Worm (Caenorhabditis elegans) whole organism, L3 larva: ENCODE measurements around the gene M01B2.13.

Experiments
- aly-2 ChIP-seq: fragments of 150-350 bp; optimal IDR thresholded peaks from 2 replicates; lab custom pipeline; 2014; ENCODE audit warnings: missing biosample characterization, missing genetic modification characterization
- ama-1 ChIP-seq: fragments of 150-350 bp; optimal IDR thresholded peaks from 2 replicates; lab custom pipeline; 2018
- ceh-28 ChIP-seq: fragments of 150-350 bp; optimal IDR thresholded peaks from 2 replicates; lab custom pipeline; 2014; ENCODE audit warnings: missing biosample characterization, missing genetic modification reagents, missing genetic modification characterization
- ceh-82 ChIP-seq: fragments of 150-350 bp; optimal IDR thresholded peaks from 2 replicates; lab custom pipeline; 2014; ENCODE audit warnings: missing biosample characterization, missing genetic modification characterization
- lin-39 ChIP-seq: fragments of 150-350 bp; optimal IDR thresholded peaks from 2 replicates; lab custom pipeline; 2018; ENCODE audit warnings: missing biosample characterization, missing genetic modification reagents, missing genetic modification characterization
- lsy-12 ChIP-seq: sonication (generic microtip); optimal IDR thresholded peaks from 2 replicates; lab custom pipeline; 2016; ENCODE audit warnings: mild to moderate bottlenecking, missing genetic modification characterization, missing compliant biosample characterization
- mdl-1 ChIP-seq: fragments of 150-350 bp; optimal IDR thresholded peaks from 2 replicates; lab custom pipeline; 2014; ENCODE audit warnings: missing biosample characterization, missing genetic modification characterization
- nhr-11 ChIP-seq: fragments of 150-350 bp; optimal IDR thresholded peaks from 2 replicates; lab custom pipeline; 2014; ENCODE audit warnings: missing biosample characterization, missing genetic modification characterization
- nhr-237 ChIP-seq: fragments of 150-350 bp; optimal IDR thresholded peaks from 2 replicates; lab custom pipeline; 2014; ENCODE audit warnings: missing biosample characterization, missing genetic modification characterization
- nhr-25 ChIP-seq: sonication (generic microtip); optimal IDR thresholded peaks from 2 replicates; lab custom pipeline; 2017; ENCODE audit warnings: missing biosample characterization, missing genetic modification characterization
- nhr-28 ChIP-seq: fragments of 150-350 bp; optimal IDR thresholded peaks from 2 replicates; lab custom pipeline; 2014; ENCODE audit warnings: missing biosample characterization, missing genetic modification characterization
- pha-4 ChIP-seq: fragments of 150-350 bp; optimal IDR thresholded peaks from 2 replicates; lab custom pipeline; 2014; ENCODE audit warnings: missing biosample characterization, missing genetic modification reagents, missing genetic modification characterization
- tbx-2 ChIP-seq: sonication (generic microtip); optimal IDR thresholded peaks from 2 replicates; lab custom pipeline; 2016; ENCODE audit warnings: mild to moderate bottlenecking, missing genetic modification characterization, missing compliant biosample characterization
- unc-39 ChIP-seq: sonication (generic microtip); optimal IDR thresholded peaks from 4 replicates; lab custom pipeline; 2017; ENCODE audit warnings: missing biosample characterization, missing genetic modification characterization

DNA sequence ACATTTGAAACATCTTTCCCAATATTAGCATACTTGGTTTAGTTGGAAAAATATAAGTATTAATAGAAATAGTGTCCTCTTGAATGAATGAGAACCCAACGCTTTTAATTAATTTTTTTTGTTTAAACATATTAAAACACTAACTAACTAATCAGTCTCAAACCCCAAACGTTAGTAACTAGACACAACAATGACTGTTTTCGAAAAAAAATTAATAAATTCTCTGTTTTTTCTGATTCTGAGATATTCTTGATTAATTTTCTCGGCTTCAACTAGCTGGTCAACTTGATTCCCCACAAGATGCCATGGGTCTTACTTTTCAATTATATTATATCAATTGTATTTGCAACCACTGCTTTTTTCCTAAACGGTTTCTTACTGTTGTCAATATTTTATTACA, 13.6 kb downstream of the M01B2.13 start, which contains the start of gene srbc-76:
- TF ChIP-seq nhr-237 (tag; lab: Kevin White, UChicago), result no peak
- TF ChIP-seq nhr-11 (tag; lab: Kevin White, UChicago), result no peak
- no peak for TF ChIP-seq pha-4
- no peak for TF ChIP-seq nhr-28 (tag; lab: Kevin White, UChicago)
- TF ChIP-seq tbx-2, result no peak
- no peak for TF ChIP-seq ceh-28
- TF ChIP-seq mdl-1 (tag; lab: Kevin White, UChicago), result no peak
- TF ChIP-seq unc-39 (tag; lab: Kevin White, UChicago), result no peak
- no peak for TF ChIP-seq nhr-25 (tag; lab: Kevin White, UChicago)
- no peak for TF ChIP-seq lsy-12 (tag; lab: Kevin White, UChicago)
- no peak for TF ChIP-seq aly-2 (tag; lab: Kevin White, UChicago)
- TF ChIP-seq lin-39, result no peak
- no peak for TF ChIP-seq ceh-82 (tag; lab: Kevin White, UChicago)
- no peak for TF ChIP-seq ama-1
